Worm (Caenorhabditis elegans): ENCODE measurements around the gene rpl-35.

rpl-35 gene

DNA sequence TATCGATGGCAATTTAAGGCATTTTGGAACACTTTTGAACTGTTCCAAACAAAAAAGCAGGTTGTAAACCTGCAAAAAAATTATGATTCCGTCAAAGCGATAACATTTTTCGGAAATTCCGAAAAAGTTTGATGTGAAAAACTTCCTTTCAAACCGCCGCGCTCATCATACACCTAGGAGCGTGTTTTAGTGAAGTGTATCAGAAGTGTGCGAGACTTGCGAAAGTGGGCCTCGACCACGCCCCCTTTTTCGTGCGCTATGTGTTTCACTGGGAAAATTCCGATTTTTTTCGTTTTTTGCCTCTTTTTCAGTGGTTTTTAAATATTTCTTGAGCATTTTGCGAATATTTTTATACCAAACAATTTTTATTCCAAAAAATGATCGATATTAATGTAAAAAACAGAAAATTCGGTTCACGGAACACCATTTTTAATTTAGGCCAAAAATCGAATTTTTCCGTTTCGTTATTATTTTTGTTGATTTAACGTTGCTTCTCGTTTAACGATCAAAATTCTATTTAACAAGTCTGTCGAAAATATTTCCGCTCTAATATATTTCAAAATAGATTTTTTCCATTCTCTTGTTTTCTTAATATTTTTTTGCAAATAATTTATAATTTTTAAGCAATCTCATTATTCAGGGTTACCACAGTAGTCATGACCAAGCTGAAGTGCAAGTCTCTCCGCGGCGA lies at the start of gene rpl-35:
Gene rpl-35 (plus strand): TSS at position 641 of the 691 bp plus-strand sequence.
- TF ChIP-seq odd-2 (tag; optimal IDR thresholded peaks at IDR 0.05) (no peak), fkh-10 (GFP tag; optimal IDR thresholded peaks at IDR 0.05) (no peak), pag-3 (tag; optimal IDR thresholded peaks at IDR 0.05; ENCODE audit: borderline replicate concordance) (no peak), hlh-15 (tag; optimal IDR thresholded peaks at IDR 0.05) (peak; percentile 30), pat-9 (tag; optimal IDR thresholded peaks at IDR 0.05) (peak; percentile 86), ceh-6 (GFP tag; optimal IDR thresholded peaks at IDR 0.05) (peak; percentile 75), unc-3 (GFP tag; conservative IDR thresholded peaks at IDR 0.05) (peak; percentile 84), unc-3 (tag; optimal IDR thresholded peaks at IDR 0.05) (peak; percentile 80), hlh-6 (tag; optimal IDR thresholded peaks at IDR 0.05) (no peak), tbx-7 (tag; optimal IDR thresholded peaks at IDR 0.05) (peak; percentile 75), sox-2 (GFP tag; IDR thresholded peaks at IDR 0.05) (peak; percentile 84), ref-2 (tag; optimal IDR thresholded peaks at IDR 0.05) (peak; percentile 99), hlh-13 (GFP tag; optimal IDR thresholded peaks at IDR 0.05) (no peak), eyg-1 (tag; optimal IDR thresholded peaks at IDR 0.05) (peak; percentile 30), pha-4 (tag; optimal IDR thresholded peaks at IDR 0.05) (no peak), syd-9 (tag; optimal IDR thresholded peaks at IDR 0.05) (peak; percentile 92), C08G9.2 (tag; optimal IDR thresholded peaks at IDR 0.05) (peak; percentile 86), ceh-24 (tag; optimal IDR thresholded peaks at IDR 0.05) (peak; percentile 70), fax-1 (tag; optimal IDR thresholded peaks at IDR 0.05) (peak; percentile 58), fkh-6 (tag; optimal IDR thresholded peaks at IDR 0.05) (no peak), ceh-18 (tag; optimal IDR thresholded peaks at IDR 0.05) (peak; percentile 100), che-1 (tag; optimal IDR thresholded peaks at IDR 0.05) (peak; percentile 62), Y22D7AL.16 (tag; optimal IDR thresholded peaks at IDR 0.05) (peak; percentile 42), lin-11 (tag; optimal IDR thresholded peaks at IDR 0.05) (peak; percentile 53), rnt-1 (tag; optimal IDR thresholded peaks at IDR 0.05) (peak; percentile 99), dmd-4 (tag; optimal IDR thresholded peaks at IDR 0.05; ENCODE audit: borderline replicate concordance) (peak; percentile 68), ahr-1 (tag; optimal IDR thresholded peaks at IDR 0.05) (peak; percentile 79), ceh-14 (tag; optimal IDR thresholded peaks at IDR 0.05) (peak; percentile 97), ceh-34 (tag; optimal IDR thresholded peaks at IDR 0.05) (peak; percentile 99), ama-1 (optimal IDR thresholded peaks at IDR 0.05) (no peak), K02D7.2 (tag; optimal IDR thresholded peaks at IDR 0.05) (peak; percentile 77), mec-3 (tag; optimal IDR thresholded peaks at IDR 0.05; ENCODE audit: borderline replicate concordance) (no peak), unc-55 (GFP tag; optimal IDR thresholded peaks at IDR 0.05) (peak; percentile 83), ttx-3 (tag; optimal IDR thresholded peaks at IDR 0.05) (peak; percentile 79), ceh-45 (GFP tag; IDR thresholded peaks at IDR 0.05) (peak; percentile 83), ceh-9 (tag; optimal IDR thresholded peaks at IDR 0.05) (no peak), nhr-232 (tag; optimal IDR thresholded peaks at IDR 0.05) (no peak), pha-2 (tag; optimal IDR thresholded peaks at IDR 0.05) (peak; percentile 57), elt-2 (tag; optimal IDR thresholded peaks at IDR 0.05) (peak; percentile 96), hlh-30 (tag; optimal IDR thresholded peaks at IDR 0.05; ENCODE audit: insufficient read depth) (peak; percentile 88), madf-2 (tag; optimal IDR thresholded peaks at IDR 0.05) (peak; percentile 92), unc-86 (tag; optimal IDR thresholded peaks at IDR 0.05) (peak; percentile 98), lim-6 (tag; optimal IDR thresholded peaks at IDR 0.05) (peak; percentile 78), sox-4 (tag; optimal IDR thresholded peaks at IDR 0.05) (peak; percentile 78), ceh-30 (tag; optimal IDR thresholded peaks at IDR 0.05) (peak; percentile 55), elt-4 (tag; optimal IDR thresholded peaks at IDR 0.05) (no peak), hlh-8 (tag; optimal IDR thresholded peaks at IDR 0.05) (peak; percentile 87), nhr-11 (tag; optimal IDR thresholded peaks at IDR 0.05) (peak; percentile 86), pqm-1 (tag; optimal IDR thresholded peaks at IDR 0.05) (peak; percentile 89), unc-42 (tag; optimal IDR thresholded peaks at IDR 0.05) (peak; percentile 99), ceh-19 (GFP tag; optimal IDR thresholded peaks at IDR 0.05) (peak; percentile 79), T23F11.4 (GFP tag; optimal IDR thresholded peaks at IDR 0.05) (peak; percentile 82)

Measured in whole organism, late embryonic.